Worm (Caenorhabditis elegans): ENCODE data around the gene trul-1.
"Not testable (repeated sequence)": the region's sequence is repeated elsewhere in the genome, so short reads cannot be mapped to it uniquely, and the experiment has no call there.

The trul-1 gene

DNA sequence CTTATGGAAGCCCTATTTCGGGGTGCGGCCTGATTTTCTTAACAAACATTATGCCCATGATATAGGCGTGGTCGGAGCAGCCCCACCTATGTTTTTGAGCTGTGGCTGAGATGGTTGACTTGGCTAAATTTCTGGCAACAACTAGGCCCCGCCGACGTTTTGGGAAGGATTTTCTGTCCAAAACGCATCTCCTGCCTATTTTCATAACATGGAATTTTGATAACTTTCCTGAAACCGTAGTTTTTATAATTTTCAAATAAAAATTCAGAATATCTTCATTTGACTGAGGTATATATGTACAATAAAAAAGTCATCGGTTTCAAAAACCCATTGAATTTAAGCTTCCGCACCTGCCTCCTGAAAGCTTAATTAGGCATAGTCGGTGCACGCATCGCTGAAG, 38.8 kb upstream of the trul-1 start:
- 0 out of 2 replicates have a peak, but pooled peaks have one; percentile 2 for TF ChIP-seq hmg-1.2 (GFP tag; IDR thresholded peaks at IDR 0.05)
- TF ChIP-seq cebp-2 (GFP tag; IDR thresholded peaks at IDR 0.05), result no peak
- no peak for TF ChIP-seq Y56A3A.18 (GFP tag; IDR thresholded peaks at IDR 0.05)
- TF ChIP-seq B0336.3 (GFP tag; IDR thresholded peaks at IDR 0.05), result 0 out of 2 replicates have a peak, but pooled peaks have one; percentile 13
- no peak for TF ChIP-seq ceh-58 (GFP tag; IDR thresholded peaks at IDR 0.05)

DNA sequence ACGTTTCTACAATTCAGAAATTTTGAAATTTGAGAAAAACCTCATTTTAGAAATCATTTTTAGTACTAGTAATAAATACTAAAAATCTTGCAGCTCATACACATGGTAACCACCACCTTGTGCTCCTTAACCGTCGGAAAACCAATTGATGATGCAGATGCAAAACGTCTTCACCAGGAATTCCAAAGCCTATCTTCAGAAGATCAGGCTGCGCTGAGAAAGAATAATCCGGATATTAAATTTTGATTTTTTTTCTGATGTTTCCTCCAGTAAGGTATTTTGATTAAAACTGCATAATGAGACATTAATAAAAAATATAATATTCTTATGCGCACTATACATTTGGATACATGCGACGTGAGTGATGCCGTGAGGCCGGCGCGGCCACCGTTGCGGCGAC, 38.4 kb upstream of the trul-1 start:
- TF ChIP-seq hmg-1.2 (GFP tag; IDR thresholded peaks at IDR 0.05), result 0 out of 2 replicates have a peak, but pooled peaks have one; percentile 19
- TF ChIP-seq ceh-58 (GFP tag; IDR thresholded peaks at IDR 0.05), result no peak
- TF ChIP-seq Y67H2A.10 (GFP tag; conservative IDR thresholded peaks at IDR 0.05), result no peak

DNA sequence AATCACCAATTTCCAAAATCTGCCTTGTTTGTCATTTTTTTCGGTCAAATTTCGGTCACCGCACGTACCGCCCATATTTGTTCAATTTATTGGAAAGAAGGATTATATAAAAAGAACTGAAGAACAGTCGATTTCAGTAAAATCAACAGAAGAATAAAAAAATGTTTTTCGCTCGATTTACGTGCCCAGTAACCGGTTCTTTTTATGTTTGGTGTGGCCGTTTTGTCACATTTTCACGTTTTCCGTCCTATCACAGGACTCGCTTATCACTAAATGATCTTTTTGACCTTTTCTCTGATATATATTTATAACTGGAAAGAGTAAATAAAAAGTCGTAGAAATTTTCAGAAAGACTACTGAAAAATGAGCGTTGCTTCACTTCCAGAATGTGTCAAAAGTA, 37.1 kb upstream of the trul-1 start, which contains the start of gene far-7:
Gene far-7 (plus strand): TSS at position 331 of the 400 bp plus-strand sequence.
- no peak for TF ChIP-seq lir-1 (GFP tag; conservative IDR thresholded peaks at IDR 0.05)
- no peak for TF ChIP-seq Y53G8AR.9 (GFP tag; conservative IDR thresholded peaks at IDR 0.05)
- TF ChIP-seq xnd-1 (tag; optimal IDR thresholded peaks at IDR 0.05), result no peak
- no peak for TF ChIP-seq B0035.1 (tag; optimal IDR thresholded peaks at IDR 0.05)
- no peak for TF ChIP-seq madf-6 (GFP tag; IDR thresholded peaks at IDR 0.05)
- no peak for TF ChIP-seq ztf-6 (GFP tag; IDR thresholded peaks at IDR 0.05)
- TF ChIP-seq lin-35 (GFP tag; optimal IDR thresholded peaks at IDR 0.05), result no peak
- TF ChIP-seq ets-4 (GFP tag; optimal IDR thresholded peaks at IDR 0.05), result no peak
- TF ChIP-seq bed-1 (GFP tag; IDR thresholded peaks at IDR 0.05), result no peak
- TF ChIP-seq ZK185.1 (tag; optimal IDR thresholded peaks at IDR 0.05; ENCODE audit: poor library complexity, severe bottlenecking), result no peak
- no peak for TF ChIP-seq let-607 (tag; optimal IDR thresholded peaks at IDR 0.05)
- TF ChIP-seq snpc-4 (GFP tag; optimal IDR thresholded peaks at IDR 0.05), result no peak
- no peak for TF ChIP-seq snpc-4 (tag; optimal IDR thresholded peaks at IDR 0.05)

DNA sequence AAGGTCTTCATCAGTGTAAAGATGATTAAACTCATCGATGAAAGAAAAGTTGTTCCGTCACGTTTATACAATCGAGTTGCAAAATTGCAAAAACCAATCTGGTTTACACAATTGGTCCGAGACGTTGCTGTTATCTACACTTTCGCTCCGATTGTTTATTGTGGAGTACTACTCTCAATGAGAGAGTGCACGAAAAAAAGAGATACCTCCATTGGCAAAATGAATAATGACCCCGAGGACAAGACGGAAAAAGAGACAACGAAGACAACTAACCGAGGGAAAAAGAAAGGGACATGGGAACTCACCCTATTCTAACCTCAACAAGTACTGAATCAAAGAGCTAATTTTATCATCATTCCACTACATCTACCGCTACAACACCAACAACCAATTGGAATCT, 31.2 kb upstream of the trul-1 start:
- TF ChIP-seq cebp-1 (GFP tag; IDR thresholded peaks at IDR 0.05) (no peak), cebp-1 (tag; optimal IDR thresholded peaks at IDR 0.05) (no peak), ceh-91 (GFP tag; IDR thresholded peaks at IDR 0.05) (no peak), fkh-3 (tag; optimal IDR thresholded peaks at IDR 0.05) (no peak), F57A8.1 (GFP tag; optimal IDR thresholded peaks at IDR 0.05) (no peak), lin-40 (tag; optimal IDR thresholded peaks at IDR 0.05) (no peak), atf-7 (tag; optimal IDR thresholded peaks at IDR 0.05) (no peak)

DNA sequence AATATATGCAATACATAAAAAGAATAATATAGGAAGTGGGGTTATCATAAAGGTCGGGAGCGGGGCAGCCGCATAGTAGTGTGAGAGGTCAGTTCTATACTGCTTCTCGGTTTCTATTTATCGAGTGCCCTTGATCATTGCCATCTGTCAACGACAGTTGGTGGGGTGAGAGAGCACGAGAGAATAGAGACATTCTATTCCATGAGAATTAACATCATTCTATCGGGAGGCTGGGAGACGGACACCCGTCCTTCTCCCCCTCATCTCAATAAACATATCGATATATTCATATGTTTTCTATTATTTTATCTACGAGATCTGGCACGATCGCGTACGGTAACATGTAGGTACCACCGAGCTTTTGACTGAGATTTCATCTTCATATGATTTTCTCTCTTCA, 29.7 kb upstream of the trul-1 start, which contains the start of gene mps-2:
Gene mps-2 (minus strand): TSS at position 101 of the 400 bp plus-strand sequence.
- TF ChIP-seq lsy-27 (tag; optimal IDR thresholded peaks at IDR 0.05; ENCODE audit: borderline replicate concordance, insufficient read depth); chd-7 (tag; optimal IDR thresholded peaks at IDR 0.05); T07F8.4 (tag; optimal IDR thresholded peaks at IDR 0.05): not testable (repeated sequence)

DNA sequence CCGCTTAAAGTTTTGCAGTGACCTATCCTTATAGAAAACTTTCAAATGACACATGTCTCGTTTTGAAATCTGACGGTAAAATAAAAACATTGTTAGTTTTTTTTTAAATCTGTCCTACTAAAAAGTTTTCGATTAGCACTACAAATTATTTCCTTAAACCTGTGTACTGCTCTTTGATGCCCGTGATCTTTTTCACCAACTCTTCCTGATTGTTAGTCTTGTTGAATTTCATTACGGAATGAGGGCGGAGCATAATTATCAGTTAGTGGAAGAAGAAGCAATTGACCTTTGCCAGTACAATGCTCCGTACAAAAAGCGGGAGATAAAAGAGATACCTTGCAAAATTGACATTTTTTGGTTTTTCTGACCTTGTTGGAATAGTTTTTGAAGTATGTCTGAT, 24.8 kb upstream of the trul-1 start, which contains the start of gene K01A2.4:
Gene K01A2.4 (plus strand): TSS at position 301 of the 400 bp plus-strand sequence.
- TF ChIP-seq F55B11.4 (tag; optimal IDR thresholded peaks at IDR 0.05; ENCODE audit: borderline replicate concordance, insufficient read depth) (no peak), ceh-79 (tag; optimal IDR thresholded peaks at IDR 0.05) (no peak), hlh-12 (tag; optimal IDR thresholded peaks at IDR 0.05) (no peak), lin-54 (GFP tag; optimal IDR thresholded peaks at IDR 0.05) (no peak), lin-40 (tag; optimal IDR thresholded peaks at IDR 0.05) (no peak)

Measured in whole organism, young adult.